Fruit fly (Drosophila melanogaster): ENCODE measurements around the gene Ets65A.

DNA sequence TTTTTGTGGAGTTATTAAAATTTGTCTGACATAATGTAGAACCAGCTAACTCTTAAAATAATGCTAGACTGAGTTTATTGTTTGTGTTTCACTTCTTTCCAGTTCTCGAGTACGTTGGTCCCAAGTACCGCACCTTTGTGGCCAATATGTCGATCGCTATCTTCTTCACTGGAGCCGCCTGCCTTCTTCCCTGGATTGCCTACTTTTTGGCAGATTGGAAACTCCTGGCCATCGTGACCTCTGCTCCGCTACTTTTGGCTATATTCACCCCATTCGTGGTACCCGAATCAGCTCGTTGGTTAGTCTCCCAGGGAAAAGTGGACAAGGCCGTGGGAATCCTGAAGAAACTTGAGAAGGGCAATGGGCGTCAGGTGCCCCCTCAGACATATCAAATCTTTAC, 27.3 kb upstream of the Ets65A start:
- TF ChIP-seq Hr96 (GFP tag; optimal IDR thresholded peaks at IDR 0.05) (no peak), CG14711 (tag; optimal IDR thresholded peaks at IDR 0.05) (no peak), CG1620 (GFP tag; optimal IDR thresholded peaks at IDR 0.05) (no peak), CG11617 (GFP tag; optimal IDR thresholded peaks at IDR 0.05) (no peak), CG33017 (tag; optimal IDR thresholded peaks at IDR 0.05) (no peak), CG7101 (tag; optimal IDR thresholded peaks at IDR 0.05) (no peak), Mnt (GFP tag; optimal IDR thresholded peaks at IDR 0.05) (no peak), tj (GFP tag; optimal IDR thresholded peaks at IDR 0.05) (no peak), CG12768 (GFP tag; optimal IDR thresholded peaks at IDR 0.05) (no peak)

All from whole organism, adult.